1 fruit fly cellular context compared by ENCODE assay signal in the genomic region with DNA sequence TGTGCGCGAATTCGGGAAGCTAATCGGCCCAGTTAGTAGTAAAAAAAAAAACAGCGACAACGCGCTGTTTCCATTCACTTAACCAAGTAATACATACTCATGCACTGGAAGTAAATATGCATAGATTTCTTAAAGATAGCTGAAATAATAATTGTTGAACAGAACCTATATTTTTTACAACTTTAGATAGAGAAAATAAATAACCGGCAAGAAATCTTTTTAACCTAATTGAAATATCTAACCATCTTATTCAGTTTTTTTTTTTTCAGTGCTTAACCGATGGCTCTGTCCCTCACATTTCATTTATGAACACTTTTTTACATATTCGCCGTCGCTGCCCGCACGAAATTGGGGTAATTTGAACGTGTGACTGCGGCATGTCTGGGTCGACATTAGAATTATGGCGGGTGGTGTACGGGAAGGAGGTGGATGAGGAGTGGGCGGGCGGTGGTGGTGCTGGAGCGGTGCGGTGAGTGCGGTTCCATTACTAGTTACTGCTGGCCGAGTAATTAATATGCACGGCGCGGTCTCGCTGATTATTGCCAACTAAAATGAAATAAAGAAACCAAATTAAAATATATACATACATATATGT.
TF ChIP-seq lines count a peak whose summit lies in the region.

No protein-coding gene starts in this region.

TF ChIP-seq in whole organism, embryonic, 481 proteins besides CTCF, POLR2A, EP300 and RAD21 (continued from another document):
- TF ChIP-seq bbx (GFP tag; IDR thresholded peaks at IDR 0.05; lab: Robert Waterston, UW; ENCODE audit: partially characterized antibody): no peak
- TF ChIP-seq so (GFP tag; IDR thresholded peaks at IDR 0.05; lab: Robert Waterston, UW): peak; percentile 55; the same call in 1 of the 3 replicates
- no peak for TF ChIP-seq Doc3 (GFP tag; IDR thresholded peaks at IDR 0.05; lab: Robert Waterston, UW; ENCODE audit: partially characterized antibody)
- peak in 1 of 3 experiments; percentile 57 for TF ChIP-seq lola (GFP tag; optimal IDR thresholded peaks at IDR 0.05; lab: Kevin White, UChicago)
- no peak for TF ChIP-seq cad (GFP tag; optimal IDR thresholded peaks at IDR 0.05; lab: Kevin White, UChicago)
- peak; percentile 50 for TF ChIP-seq CG6689 (GFP tag; IDR thresholded peaks at IDR 0.05; lab: Robert Waterston, UW)
- TF ChIP-seq Ptx1 (GFP tag; IDR thresholded peaks at IDR 0.05; lab: Robert Waterston, UW): peak; percentile 59
- no peak for TF ChIP-seq NFAT (GFP tag; IDR thresholded peaks at IDR 0.05; lab: Robert Waterston, UW)
- peak; percentile 26 for TF ChIP-seq Asciz (GFP tag; optimal IDR thresholded peaks at IDR 0.05; lab: Kevin White, UChicago)
- TF ChIP-seq CG1832 (GFP tag; optimal IDR thresholded peaks at IDR 0.05; lab: Kevin White, UChicago): no peak
- TF ChIP-seq CG14441 (GFP tag; IDR thresholded peaks at IDR 0.05; lab: Robert Waterston, UW): peak; percentile 35
- TF ChIP-seq CG13624 (GFP tag; optimal IDR thresholded peaks at IDR 0.05; lab: Kevin White, UChicago): peak; percentile 41
- TF ChIP-seq Mrtf (GFP tag; IDR thresholded peaks at IDR 0.05; lab: Robert Waterston, UW): no peak
- peak; percentile 46 for TF ChIP-seq CG7556 (GFP tag; optimal IDR thresholded peaks at IDR 0.05; lab: Kevin White, UChicago)
- TF ChIP-seq CG18599 (GFP tag; optimal IDR thresholded peaks at IDR 0.05; lab: Kevin White, UChicago): peak; percentile 28
- TF ChIP-seq CG16813 (GFP tag; IDR thresholded peaks at IDR 0.05; lab: Robert Waterston, UW; ENCODE audit: partially characterized antibody): no peak
- peak; percentile 24 for TF ChIP-seq Meics (GFP tag; optimal IDR thresholded peaks at IDR 0.05; lab: Kevin White, UChicago)
- peak; percentile 53 for TF ChIP-seq esg (GFP tag; conservative IDR thresholded peaks at IDR 0.05; lab: Robert Waterston, UW)
- peak; percentile 47 for TF ChIP-seq CG10209 (GFP tag; optimal IDR thresholded peaks at IDR 0.05; lab: Kevin White, UChicago)
- TF ChIP-seq CG13775 (GFP tag; optimal IDR thresholded peaks at IDR 0.05; lab: Kevin White, UChicago): peak; percentile 21
- TF ChIP-seq mld (GFP tag; IDR thresholded peaks at IDR 0.05; lab: Robert Waterston, UW; ENCODE audit: partially characterized antibody): no peak
- TF ChIP-seq dpn (GFP tag; optimal IDR thresholded peaks at IDR 0.05; lab: Kevin White, UChicago): peak; percentile 49 to 58
- TF ChIP-seq mam (GFP tag; optimal IDR thresholded peaks at IDR 0.05; lab: Kevin White, UChicago): peak; percentile 47
- peak; percentile 51 for TF ChIP-seq fd96Cb (tag; optimal IDR thresholded peaks at IDR 0.05; lab: Kevin White, UChicago)
- TF ChIP-seq ranshi (GFP tag; IDR thresholded peaks at IDR 0.05; lab: Robert Waterston, UW): peak; percentile 48; the same call in 1 of the 2 replicates
- peak; percentile 36; the same call in 1 of the 3 replicates for TF ChIP-seq croc (GFP tag; conservative IDR thresholded peaks at IDR 0.05; lab: Robert Waterston, UW)
- TF ChIP-seq Oli (tag; optimal IDR thresholded peaks at IDR 0.05; lab: Kevin White, UChicago): peak; percentile 65
- TF ChIP-seq dmrt99B (tag; optimal IDR thresholded peaks at IDR 0.05; lab: Kevin White, UChicago): peak; percentile 64
- TF ChIP-seq nerfin-1 (tag; optimal IDR thresholded peaks at IDR 0.05; lab: Kevin White, UChicago): peak; percentile 35
- TF ChIP-seq CG3163 (GFP tag; optimal IDR thresholded peaks at IDR 0.05; lab: Kevin White, UChicago): peak; percentile 22
- peak; percentile 40 for TF ChIP-seq Vsx1 (GFP tag; optimal IDR thresholded peaks at IDR 0.05; lab: Kevin White, UChicago)
- TF ChIP-seq ci (GFP tag; IDR thresholded peaks at IDR 0.05; lab: Robert Waterston, UW): peak; percentile 61; the same call in 1 of the 3 replicates
- peak; percentile 43 for TF ChIP-seq CG4730 (GFP tag; IDR thresholded peaks at IDR 0.05; lab: Robert Waterston, UW)
- TF ChIP-seq CG10565 (GFP tag; optimal IDR thresholded peaks at IDR 0.05; lab: Kevin White, UChicago): no peak
- TF ChIP-seq gem (tag; optimal IDR thresholded peaks at IDR 0.05; lab: Kevin White, UChicago): peak; percentile 82
- TF ChIP-seq Hmr (GFP tag; optimal IDR thresholded peaks at IDR 0.05; lab: Kevin White, UChicago): peak; percentile 27
- no peak for TF ChIP-seq CrebB (tag; optimal IDR thresholded peaks at IDR 0.05; lab: Kevin White, UChicago)
- TF ChIP-seq CG2712 (tag; optimal IDR thresholded peaks at IDR 0.05; lab: Kevin White, UChicago): peak; percentile 60
- peak; percentile 40; the same call in 1 of the 2 replicates for TF ChIP-seq CG10366 (GFP tag; IDR thresholded peaks at IDR 0.05; lab: Robert Waterston, UW)
- peak; percentile 57; the same call in 2 of the 3 replicates for TF ChIP-seq CG11695 (GFP tag; IDR thresholded peaks at IDR 0.05; lab: Robert Waterston, UW)
- TF ChIP-seq kni (GFP tag; optimal IDR thresholded peaks at IDR 0.05; lab: Kevin White, UChicago): peak; percentile 64
- peak; percentile 67 for TF ChIP-seq CG12391 (tag; optimal IDR thresholded peaks at IDR 0.05; lab: Kevin White, UChicago)
- peak; percentile 18 for TF ChIP-seq trem (tag; optimal IDR thresholded peaks at IDR 0.05; lab: Kevin White, UChicago)
- TF ChIP-seq PHDP (tag; optimal IDR thresholded peaks at IDR 0.05; lab: Kevin White, UChicago): peak; percentile 62
- TF ChIP-seq CG15601 (tag; optimal IDR thresholded peaks at IDR 0.05; lab: Kevin White, UChicago): peak; percentile 14
- no peak for TF ChIP-seq pan (optimal IDR thresholded peaks at IDR 0.05; lab: Kevin White, UChicago)
- TF ChIP-seq pan (GFP tag; optimal IDR thresholded peaks at IDR 0.05 in 1 of 2, IDR thresholded peaks at IDR 0.05 in 1 of 2): peak in 1 of 2 experiments; percentile 60
- TF ChIP-seq TFAM (GFP tag; optimal IDR thresholded peaks at IDR 0.05; lab: Kevin White, UChicago): no peak
- no peak for TF ChIP-seq toy (GFP tag; IDR thresholded peaks at IDR 0.05; lab: Robert Waterston, UW)
- no peak for TF ChIP-seq CG3407 (GFP tag; optimal IDR thresholded peaks at IDR 0.05; lab: Kevin White, UChicago)
- TF ChIP-seq Hr51 (GFP tag; optimal IDR thresholded peaks at IDR 0.05; lab: Kevin White, UChicago): peak in 1 of 2 experiments; percentile 47
- no peak for TF ChIP-seq Dp (GFP tag; optimal IDR thresholded peaks at IDR 0.05; lab: Kevin White, UChicago)
- TF ChIP-seq CG30020 (tag; optimal IDR thresholded peaks at IDR 0.05; lab: Kevin White, UChicago): no peak
- no peak for TF ChIP-seq ems (GFP tag; optimal IDR thresholded peaks at IDR 0.05; lab: Kevin White, UChicago)
- peak; percentile 16 for TF ChIP-seq sqz (GFP tag; optimal IDR thresholded peaks at IDR 0.05; lab: Kevin White, UChicago)
- TF ChIP-seq schlank (tag; optimal IDR thresholded peaks at IDR 0.05; lab: Kevin White, UChicago): no peak
- TF ChIP-seq YL-1 (GFP tag; optimal IDR thresholded peaks at IDR 0.05; lab: Kevin White, UChicago): no peak
- no peak for TF ChIP-seq ftz-f1 (GFP tag; optimal IDR thresholded peaks at IDR 0.05; lab: Kevin White, UChicago)
- TF ChIP-seq CG12942 (GFP tag; optimal IDR thresholded peaks at IDR 0.05; lab: Kevin White, UChicago): peak; percentile 32
- no peak for TF ChIP-seq CG1602 (GFP tag; optimal IDR thresholded peaks at IDR 0.05; lab: Kevin White, UChicago)
- no peak for TF ChIP-seq CG32772 (GFP tag; IDR thresholded peaks at IDR 0.05; lab: Robert Waterston, UW)
- peak in 1 of 2 experiments; percentile 72 for TF ChIP-seq bsh (GFP tag; optimal IDR thresholded peaks at IDR 0.05; lab: Kevin White, UChicago)
- TF ChIP-seq CHES-1-like (GFP tag; optimal IDR thresholded peaks at IDR 0.05; lab: Kevin White, UChicago): peak; percentile 17
- TF ChIP-seq Myb (GFP tag; optimal IDR thresholded peaks at IDR 0.05; lab: Kevin White, UChicago): peak; percentile 28
- TF ChIP-seq grau (tag; optimal IDR thresholded peaks at IDR 0.05; lab: Kevin White, UChicago): peak; percentile 59
- 0 out of 2 replicates have a peak, but pooled peaks have one; percentile 14 for TF ChIP-seq CG32767 (GFP tag; IDR thresholded peaks at IDR 0.05; lab: Robert Waterston, UW)
- TF ChIP-seq Deaf1 (tag; optimal IDR thresholded peaks at IDR 0.05; lab: Kevin White, UChicago): peak; percentile 10
- TF ChIP-seq sima (GFP tag; optimal IDR thresholded peaks at IDR 0.05; lab: Kevin White, UChicago): no peak
- TF ChIP-seq danr (GFP tag; IDR thresholded peaks at IDR 0.05; lab: Robert Waterston, UW): 0 out of 2 replicates have a peak, but pooled peaks have one; percentile 38
- peak; percentile 36 for TF ChIP-seq ssp (GFP tag; IDR thresholded peaks at IDR 0.05; lab: Robert Waterston, UW)
- peak; percentile 38; the same call in 1 of the 2 replicates for TF ChIP-seq ap (GFP tag; IDR thresholded peaks at IDR 0.05; lab: Robert Waterston, UW)
- peak; percentile 29 for TF ChIP-seq Fer3 (tag; optimal IDR thresholded peaks at IDR 0.05; lab: Kevin White, UChicago)
- no peak for TF ChIP-seq CG9797 (GFP tag; optimal IDR thresholded peaks at IDR 0.05; lab: Kevin White, UChicago)
- TF ChIP-seq CG5245 (GFP tag; optimal IDR thresholded peaks at IDR 0.05; lab: Kevin White, UChicago): peak; percentile 17
- TF ChIP-seq hkb (optimal IDR thresholded peaks at IDR 0.05; lab: Kevin White, UChicago): no peak
- peak; percentile 61 for TF ChIP-seq hkb (GFP tag; IDR thresholded peaks at IDR 0.05; lab: Robert Waterston, UW)
- TF ChIP-seq zf30C (GFP tag; optimal IDR thresholded peaks at IDR 0.05; lab: Kevin White, UChicago): no peak
- peak; percentile 55 for TF ChIP-seq CG4424 (GFP tag; optimal IDR thresholded peaks at IDR 0.05; lab: Kevin White, UChicago)
- TF ChIP-seq CoRest (tag; optimal IDR thresholded peaks at IDR 0.05; lab: Kevin White, UChicago): peak; percentile 58
- TF ChIP-seq bab2 (GFP tag; optimal IDR thresholded peaks at IDR 0.05; lab: Kevin White, UChicago): peak; percentile 67
- TF ChIP-seq CG3847 (GFP tag; IDR thresholded peaks at IDR 0.05; lab: Robert Waterston, UW): peak; percentile 34; the same call in 1 of the 2 replicates
- TF ChIP-seq NC2α (GFP tag; optimal IDR thresholded peaks at IDR 0.05; lab: Kevin White, UChicago): no peak
- TF ChIP-seq unpg (GFP tag; optimal IDR thresholded peaks at IDR 0.05; lab: Kevin White, UChicago): peak; percentile 76
- TF ChIP-seq CG30431 (GFP tag; optimal IDR thresholded peaks at IDR 0.05; lab: Kevin White, UChicago): peak; percentile 11
- no peak for TF ChIP-seq scrt (GFP tag; optimal IDR thresholded peaks at IDR 0.05; lab: Kevin White, UChicago)
- TF ChIP-seq CG10147 (GFP tag; optimal IDR thresholded peaks at IDR 0.05; lab: Kevin White, UChicago): peak; percentile 26
- TF ChIP-seq CG32532 (GFP tag; IDR thresholded peaks at IDR 0.05; lab: Robert Waterston, UW): peak; percentile 24; the same call in 1 of the 2 replicates
- TF ChIP-seq CG14667 (GFP tag; IDR thresholded peaks at IDR 0.05; lab: Robert Waterston, UW): 0 out of 2 replicates have a peak, but pooled peaks have one; percentile 10
- peak; percentile 49 for TF ChIP-seq CG8388 (GFP tag; optimal IDR thresholded peaks at IDR 0.05; lab: Kevin White, UChicago)
- 0 out of 3 replicates have a peak, but pooled peaks have one; percentile 21 for TF ChIP-seq B-H1 (GFP tag; IDR thresholded peaks at IDR 0.05; lab: Robert Waterston, UW)
- TF ChIP-seq gcm (GFP tag; optimal IDR thresholded peaks at IDR 0.05; lab: Kevin White, UChicago): peak; percentile 58
- no peak for TF ChIP-seq emc (GFP tag; optimal IDR thresholded peaks at IDR 0.05; lab: Kevin White, UChicago)
- peak; percentile 2 for TF ChIP-seq CG18764 (GFP tag; optimal IDR thresholded peaks at IDR 0.05; lab: Kevin White, UChicago)
- TF ChIP-seq crol (GFP tag; IDR thresholded peaks at IDR 0.05; lab: Robert Waterston, UW): peak; percentile 73; the same call in 1 of the 2 replicates
- peak; percentile 18 for TF ChIP-seq CG15696 (tag; optimal IDR thresholded peaks at IDR 0.05; lab: Kevin White, UChicago)
- peak; percentile 38 for TF ChIP-seq CG2120 (GFP tag; optimal IDR thresholded peaks at IDR 0.05; lab: Kevin White, UChicago)
- TF ChIP-seq CG9817 (tag; optimal IDR thresholded peaks at IDR 0.05; lab: Kevin White, UChicago): no peak
- peak; percentile 60 for TF ChIP-seq CG15269 (tag; optimal IDR thresholded peaks at IDR 0.05; lab: Kevin White, UChicago)
- TF ChIP-seq CG12219 (GFP tag; optimal IDR thresholded peaks at IDR 0.05; lab: Kevin White, UChicago): peak; percentile 10
- TF ChIP-seq CG11398 (GFP tag; optimal IDR thresholded peaks at IDR 0.05; lab: Kevin White, UChicago): peak; percentile 23
- no peak for TF ChIP-seq h (optimal IDR thresholded peaks at IDR 0.05; lab: Kevin White, UChicago)
- no peak for TF ChIP-seq CG3838 (GFP tag; optimal IDR thresholded peaks at IDR 0.05; lab: Kevin White, UChicago)
- TF ChIP-seq Sox102F (GFP tag; optimal IDR thresholded peaks at IDR 0.05; lab: Kevin White, UChicago): peak; percentile 73
- peak; percentile 14 for TF ChIP-seq CG9609 (GFP tag; optimal IDR thresholded peaks at IDR 0.05; lab: Kevin White, UChicago)
- peak; percentile 28 for TF ChIP-seq ind (GFP tag; optimal IDR thresholded peaks at IDR 0.05; lab: Kevin White, UChicago)
- peak; percentile 34 for TF ChIP-seq CG1233 (GFP tag; optimal IDR thresholded peaks at IDR 0.05; lab: Kevin White, UChicago)
- TF ChIP-seq CG2889 (GFP tag; IDR thresholded peaks at IDR 0.05; lab: Robert Waterston, UW): 0 out of 3 replicates have a peak, but pooled peaks have one; percentile 42
- peak; percentile 37 for TF ChIP-seq CG12155 (GFP tag; optimal IDR thresholded peaks at IDR 0.05; lab: Kevin White, UChicago)
- TF ChIP-seq lilli (GFP tag; optimal IDR thresholded peaks at IDR 0.05; lab: Kevin White, UChicago): peak; percentile 27
- peak; percentile 70 for TF ChIP-seq CG10979 (tag; optimal IDR thresholded peaks at IDR 0.05; lab: Kevin White, UChicago)
- 0 out of 3 replicates have a peak, but pooled peaks have one; percentile 15 for TF ChIP-seq CG14050 (GFP tag; IDR thresholded peaks at IDR 0.05; lab: Robert Waterston, UW)
- peak; percentile 50 for TF ChIP-seq Ssrp (tag; optimal IDR thresholded peaks at IDR 0.05; lab: Kevin White, UChicago)
- TF ChIP-seq slbo (GFP tag; IDR thresholded peaks at IDR 0.05; lab: Robert Waterston, UW): peak; percentile 27; the same call in 1 of the 2 replicates
- peak; percentile 7 for TF ChIP-seq Spps (tag; optimal IDR thresholded peaks at IDR 0.05; lab: Kevin White, UChicago)
- peak; percentile 11 for TF ChIP-seq CG1529 (GFP tag; optimal IDR thresholded peaks at IDR 0.05; lab: Kevin White, UChicago)
- TF ChIP-seq Sox100B (GFP tag; optimal IDR thresholded peaks at IDR 0.05; lab: Kevin White, UChicago): peak; percentile 29
- TF ChIP-seq ewg (GFP tag; optimal IDR thresholded peaks at IDR 0.05; lab: Kevin White, UChicago): peak; percentile 26
